Fruit fly (Drosophila melanogaster) whole organism, pupa: ENCODE measurements around the gene Rok.

Experiments used
- CG12605 ChIP-seq: fragments of 200-800 bp; sonication (Bioruptor generic); IDR thresholded peaks from 2 replicates; pipeline ENCODE4 v1.3.6; 2022; ENCODE audit warnings: missing biosample characterization, missing genetic modification characterization
- CG13204 ChIP-seq: fragments of 200-800 bp; sonication (Bioruptor generic); optimal IDR thresholded peaks from 2 replicates; lab custom pipeline; 2018; ENCODE audit warnings: missing biosample characterization, mild to moderate bottlenecking, missing genetic modification characterization, moderate library complexity
- CG14655 ChIP-seq: fragments of 200-800 bp; sonication (Bioruptor generic); optimal IDR thresholded peaks from 3 replicates; lab custom pipeline; 2017; ENCODE audit warnings: mild to moderate bottlenecking, missing biosample characterization, missing genetic modification reagents, missing genetic modification characterization
- CG15710 ChIP-seq: fragments of 200-800 bp; sonication (Bioruptor generic); optimal IDR thresholded peaks from 2 replicates; lab custom pipeline; 2018; ENCODE audit warnings: missing biosample characterization, mild to moderate bottlenecking, missing genetic modification characterization, moderate library complexity
- EcR ChIP-seq: fragments of 200-800 bp; sonication (Bioruptor generic); optimal IDR thresholded peaks from 3 replicates; lab custom pipeline; 2019; ENCODE audit warnings: missing biosample characterization, missing genetic modification characterization, mild to moderate bottlenecking, moderate library complexity, missing genetic modification reagents
- Pif1B ChIP-seq: fragments of 200-800 bp; sonication (Bioruptor generic); optimal IDR thresholded peaks from 3 replicates; lab custom pipeline; 2016; ENCODE audit warnings: missing biosample characterization, missing genetic modification characterization
- fd96Ca ChIP-seq: fragments of 200-800 bp; sonication (Bioruptor generic); IDR thresholded peaks from 3 replicates; pipeline ENCODE4 v1.3.6; 2022; ENCODE audit warnings: missing biosample characterization, missing genetic modification characterization

DNA sequence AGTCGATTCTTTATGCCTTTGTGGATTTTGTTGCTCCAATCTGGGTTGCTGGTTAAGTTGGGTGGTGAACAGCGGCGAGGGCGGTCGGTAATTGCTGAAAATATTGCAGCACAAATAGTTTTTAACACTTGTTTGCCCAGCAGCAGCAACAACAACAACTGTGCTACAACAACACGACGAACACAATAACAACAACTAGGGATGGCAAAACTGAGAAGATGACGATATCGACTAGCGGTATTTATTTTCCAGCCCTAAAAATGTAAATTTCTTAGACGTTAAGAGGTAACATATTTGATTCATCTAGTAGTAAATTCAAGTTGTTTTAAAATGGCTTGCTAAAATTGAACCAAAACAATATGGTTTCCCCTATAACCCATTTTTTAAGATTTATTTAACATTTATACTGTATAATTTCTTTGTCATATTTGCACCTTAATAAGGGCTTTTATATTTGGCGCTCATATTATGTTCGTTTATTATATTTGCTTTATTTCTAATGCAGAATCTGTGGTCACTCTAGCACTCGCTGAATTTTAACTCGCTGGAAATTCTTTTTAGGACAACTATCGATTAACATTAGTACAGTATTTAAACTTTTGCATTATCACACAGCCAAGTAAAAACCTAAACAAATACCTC, 38.8 kb downstream of the Rok start:
- no peak for TF ChIP-seq Pif1B (GFP tag; lab: Kevin White, UChicago)
- no peak for TF ChIP-seq CG15710
- TF ChIP-seq fd96Ca (GFP tag; lab: Robert Waterston, UW): no peak
- TF ChIP-seq CG14655 (GFP tag; lab: Kevin White, UChicago): no peak
- TF ChIP-seq CG12605: no peak
- no peak for TF ChIP-seq EcR (GFP tag; lab: Kevin White, UChicago)
- no peak for TF ChIP-seq CG13204
